Fruit fly (Drosophila melanogaster): ENCODE results near the gene CG43740.

CG43740 gene

DNA sequence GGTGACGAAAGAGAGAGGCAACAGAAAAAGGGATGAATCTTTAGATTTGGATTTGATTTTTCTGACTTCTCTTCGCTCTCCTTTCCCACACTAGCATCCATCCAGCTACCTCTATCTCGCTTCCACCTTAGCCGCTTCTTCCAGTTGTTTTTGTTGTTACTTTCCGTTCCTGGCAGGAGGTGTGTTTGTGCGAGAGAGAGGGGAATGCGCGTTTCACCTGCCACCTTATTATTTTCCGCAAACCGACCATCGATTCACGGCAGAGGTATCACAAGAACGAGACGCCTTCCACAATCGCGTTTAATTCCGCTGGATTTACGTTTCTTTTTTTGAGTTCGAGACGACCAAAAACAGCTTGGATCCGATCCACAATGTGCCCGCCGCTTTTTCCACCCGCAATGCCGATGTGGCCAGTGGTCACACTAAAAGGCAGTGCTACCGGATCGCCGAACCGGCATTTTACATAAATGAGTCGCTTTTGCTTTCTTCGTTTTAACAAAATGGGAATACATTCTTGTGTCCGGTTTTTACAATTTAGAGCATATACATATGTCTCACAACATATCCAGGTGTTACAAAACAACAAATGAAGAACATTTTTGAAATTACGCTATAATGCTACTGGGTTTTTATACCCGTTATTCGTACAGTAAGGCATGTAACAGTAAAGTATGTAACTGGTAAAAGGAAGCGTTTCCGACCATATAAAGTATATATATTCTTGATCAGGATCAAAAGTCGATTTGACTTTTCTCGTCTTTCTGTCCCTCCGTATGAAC, 7.7 kb upstream of the CG43740 start, which contains the start of gene alpha-Man-Ia (continued):
- TF ChIP-seq CG10543 (GFP tag; optimal IDR thresholded peaks at IDR 0.05) (peak; percentile 37), zen (tag; optimal IDR thresholded peaks at IDR 0.05) (no peak), bcd (GFP tag; optimal IDR thresholded peaks at IDR 0.05) (peak; percentile 40), nom (GFP tag; optimal IDR thresholded peaks at IDR 0.05) (no peak), CG8944 (GFP tag; optimal IDR thresholded peaks at IDR 0.05) (peak; percentile 12), Dbx (GFP tag; IDR thresholded peaks at IDR 0.05) (peak; percentile 56; the same call in 1 of the 3 replicates), CoRest (tag; optimal IDR thresholded peaks at IDR 0.05) (peak; percentile 43), sug (tag; optimal IDR thresholded peaks at IDR 0.05) (peak; percentile 24), Xrp1 (GFP tag; IDR thresholded peaks at IDR 0.05) (0 out of 2 replicates have a peak, but pooled peaks have one; percentile 9), CG33213 (GFP tag; optimal IDR thresholded peaks at IDR 0.05) (peak; percentile 29), Meics (GFP tag; optimal IDR thresholded peaks at IDR 0.05) (peak; percentile 27), CG14710 (tag; optimal IDR thresholded peaks at IDR 0.05) (peak; percentile 57), Pdp1 (GFP tag; optimal IDR thresholded peaks at IDR 0.05) (peak; percentile 38 to 92), CG7271 (tag; optimal IDR thresholded peaks at IDR 0.05) (no peak), Hmr (GFP tag; optimal IDR thresholded peaks at IDR 0.05) (peak; percentile 37), CG16813 (GFP tag; IDR thresholded peaks at IDR 0.05; ENCODE audit: partially characterized antibody) (no peak), grau (tag; optimal IDR thresholded peaks at IDR 0.05) (peak; percentile 30), CG12155 (GFP tag; optimal IDR thresholded peaks at IDR 0.05) (peak; percentile 23), Oli (tag; optimal IDR thresholded peaks at IDR 0.05) (peak; percentile 7), chn (GFP tag; optimal IDR thresholded peaks at IDR 0.05) (peak; percentile 41), CG10565 (GFP tag; optimal IDR thresholded peaks at IDR 0.05) (no peak), CG11085 (GFP tag; IDR thresholded peaks at IDR 0.05) (no peak), CG12104 (GFP tag; optimal IDR thresholded peaks at IDR 0.05) (peak; percentile 1), Opbp (GFP tag; IDR thresholded peaks at IDR 0.05; ENCODE audit: partially characterized antibody) (peak; percentile 57; the same call in 2 of the 3 replicates), tll (GFP tag; optimal IDR thresholded peaks at IDR 0.05) (peak in 1 of 2 experiments; percentile 61), CG15696 (tag; optimal IDR thresholded peaks at IDR 0.05) (peak; percentile 12), CG7556 (GFP tag; optimal IDR thresholded peaks at IDR 0.05) (peak; percentile 4), stwl (tag; optimal IDR thresholded peaks at IDR 0.05) (peak; percentile 44), cwo (GFP tag; optimal IDR thresholded peaks at IDR 0.05) (no peak), BtbVII (GFP tag; optimal IDR thresholded peaks at IDR 0.05) (no peak), CG33557 (GFP tag; optimal IDR thresholded peaks at IDR 0.05) (no peak), Sox102F (GFP tag; optimal IDR thresholded peaks at IDR 0.05) (no peak), CG12391 (tag; optimal IDR thresholded peaks at IDR 0.05) (peak; percentile 34), abd-A (tag; optimal IDR thresholded peaks at IDR 0.05) (no peak), CG6683 (GFP tag; optimal IDR thresholded peaks at IDR 0.05) (no peak), CG34422 (GFP tag; IDR thresholded peaks at IDR 0.05) (peak; percentile 82), pum (GFP tag; optimal IDR thresholded peaks at IDR 0.05) (peak; percentile 22), amos (GFP tag; IDR thresholded peaks at IDR 0.05; ENCODE audit: partially characterized antibody) (peak; percentile 26; the same call in 1 of the 2 replicates), sens (GFP tag) (peak; percentile 78), chinmo (GFP tag; IDR thresholded peaks at IDR 0.05; ENCODE audit: partially characterized antibody) (0 out of 4 replicates have a peak, but pooled peaks have one; percentile 21), tx (GFP tag; optimal IDR thresholded peaks at IDR 0.05) (peak; percentile 36), crp (GFP tag; optimal IDR thresholded peaks at IDR 0.05) (peak in 1 of 2 experiments; percentile 27), B-H2 (GFP tag; optimal IDR thresholded peaks at IDR 0.05) (peak; percentile 26), Six4 (GFP tag; optimal IDR thresholded peaks at IDR 0.05) (peak; percentile 5), CG4820 (GFP tag; optimal IDR thresholded peaks at IDR 0.05) (peak; percentile 28), ind (GFP tag; optimal IDR thresholded peaks at IDR 0.05) (peak; percentile 8), Antp (GFP tag; optimal IDR thresholded peaks at IDR 0.05) (peak; percentile 49)

All from whole organism, embryonic.